Worm (Caenorhabditis elegans) whole organism, late embryonic: Measurements from ENCODE around the gene C01G5.25.

Experiments
- ceh-31 ChIP-seq: sonication (generic microtip); optimal IDR thresholded peaks from 2 replicates; lab custom pipeline; 2016; ENCODE audit warnings: missing genetic modification characterization, missing compliant biosample characterization
- pha-2 ChIP-seq: sonication (generic microtip); optimal IDR thresholded peaks from 2 replicates; lab custom pipeline; 2017; ENCODE audit warnings: mild to moderate bottlenecking, missing genetic modification characterization, missing compliant biosample characterization

ce11 chrIV:6588080-6588613 is 46.7 kb downstream of the C01G5.25 start:
- no peak for TF ChIP-seq pha-2 (tag; lab: Kevin White, UChicago)
- TF ChIP-seq ceh-31 (tag; lab: Kevin White, UChicago): no peak
